Worm (Caenorhabditis elegans) whole organism, L1 larva: ENCODE measurements around the gene ZK1307.4.

Source experiments
- ces-1 ChIP-seq: fragments of 150-350 bp; optimal IDR thresholded peaks from 2 replicates; lab custom pipeline; 2014; ENCODE audit warnings: missing biosample characterization, missing genetic modification reagents, missing genetic modification characterization
- efl-1 ChIP-seq, 4 experiments: fragments of 150-350 bp; optimal IDR thresholded peaks in 3 of 4; peaks in 1 of 4; 1 replicate in 1 of 4; 2 replicates in 3 of 4; lab custom pipeline; 2014; ENCODE audit warnings: missing biosample characterization in 2 of 4, missing genetic modification characterization in 2 of 4, missing genetic modification reagents in 2 of 4
- elt-2 ChIP-seq: sonication (generic microtip); optimal IDR thresholded peaks from 2 replicates; lab custom pipeline; 2016; ENCODE audit warnings: missing genetic modification characterization, mild to moderate bottlenecking, inconsistent platforms, missing compliant biosample characterization, missing genetic modification reagents
- fkh-4 ChIP-seq: sonication (generic microtip); optimal IDR thresholded peaks from 2 replicates; lab custom pipeline; 2016; ENCODE audit warnings: missing compliant biosample characterization, missing genetic modification characterization, borderline replicate concordance
- nhr-28 ChIP-seq: fragments of 150-350 bp; optimal IDR thresholded peaks from 2 replicates; lab custom pipeline; 2014; ENCODE audit warnings: missing biosample characterization, missing genetic modification characterization
- nhr-76 ChIP-seq: sonication (generic microtip); optimal IDR thresholded peaks from 2 replicates; lab custom pipeline; 2017; ENCODE audit warnings: missing biosample characterization, missing genetic modification characterization
- unc-130 ChIP-seq: fragments of 150-350 bp; optimal IDR thresholded peaks from 2 replicates; lab custom pipeline; 2017; ENCODE audit warnings: missing biosample characterization, missing genetic modification characterization, inconsistent platforms
- zag-1 ChIP-seq: fragments of 150-350 bp; optimal IDR thresholded peaks from 2 replicates; lab custom pipeline; 2014; ENCODE audit warnings: missing biosample characterization, missing genetic modification characterization

ce11 chrII:9658915-9659314 is 7.3 kb upstream of the ZK1307.4 start, which contains the start of gene ZK1320.2:
- no peak for TF ChIP-seq unc-130 (tag; lab: Kevin White, UChicago)
- no peak for TF ChIP-seq fkh-4
- TF ChIP-seq zag-1 (tag; lab: Kevin White, UChicago), result no peak
- no peak for TF ChIP-seq nhr-28 (tag; lab: Kevin White, UChicago)
- no peak for TF ChIP-seq nhr-76 (tag; lab: Kevin White, UChicago)
- no peak for TF ChIP-seq ces-1 (GFP tag; lab: Kevin White, UChicago)
- TF ChIP-seq efl-1 (optimal IDR thresholded peaks at IDR 0.05; lab: Kevin White, UChicago), result no peak
- TF ChIP-seq efl-1 (GFP tag; optimal IDR thresholded peaks at IDR 0.05 in 1 of 2; lab: Kevin White, UChicago), result no peak
- TF ChIP-seq elt-2, result peak; percentile 26
